Worm (Caenorhabditis elegans) whole organism, L2 larva: ENCODE measurements around the gene pdf-1.

Source experiments
- C34F6.9 ChIP-seq: fragments of 150-350 bp; optimal IDR thresholded peaks from 2 replicates; lab custom pipeline; 2014; ENCODE audit warnings: missing biosample characterization, missing genetic modification characterization
- F13H6.1 ChIP-seq: sonication (generic microtip); optimal IDR thresholded peaks from 2 replicates; lab custom pipeline; 2016; ENCODE audit warnings: missing genetic modification characterization, missing compliant biosample characterization
- R02D3.7 ChIP-seq: fragments of 150-350 bp; optimal IDR thresholded peaks from 2 replicates; lab custom pipeline; 2014; ENCODE audit warnings: missing biosample characterization, missing genetic modification characterization
- ZK546.5 ChIP-seq: sonication (generic microtip); optimal IDR thresholded peaks from 2 replicates; lab custom pipeline; 2017; ENCODE audit warnings: missing biosample characterization, missing genetic modification characterization
- alr-1 ChIP-seq: fragments of 150-350 bp; optimal IDR thresholded peaks from 2 replicates; lab custom pipeline; 2014; ENCODE audit warnings: missing biosample characterization, missing genetic modification characterization
- aly-2 ChIP-seq: fragments of 150-350 bp; optimal IDR thresholded peaks from 2 replicates; lab custom pipeline; 2014; ENCODE audit warnings: missing biosample characterization, missing genetic modification characterization
- ama-1 ChIP-seq: fragments of 150-350 bp; optimal IDR thresholded peaks from 2 replicates; lab custom pipeline; 2018; ENCODE audit warnings: inconsistent platforms
- blmp-1 ChIP-seq: sonication (generic microtip); optimal IDR thresholded peaks from 2 replicates; lab custom pipeline; 2017; ENCODE audit warnings: missing genetic modification characterization, mild to moderate bottlenecking, missing compliant biosample characterization, antibody characterized with exemption, moderate library complexity; ENCODE audit not compliant: insufficient read depth
- ceh-16 ChIP-seq: fragments of 150-350 bp; optimal IDR thresholded peaks from 2 replicates; lab custom pipeline; 2014; ENCODE audit warnings: missing biosample characterization, missing genetic modification characterization
- crh-2 ChIP-seq: sonication (generic microtip); optimal IDR thresholded peaks from 2 replicates; lab custom pipeline; 2017; ENCODE audit warnings: missing biosample characterization, missing genetic modification characterization
- dmd-4 ChIP-seq: sonication (generic microtip); optimal IDR thresholded peaks from 2 replicates; lab custom pipeline; 2017; ENCODE audit warnings: missing biosample characterization, missing genetic modification characterization
- egl-27 ChIP-seq: sonication (generic microtip); optimal IDR thresholded peaks from 3 replicates; lab custom pipeline; 2017; ENCODE audit warnings: missing biosample characterization, missing genetic modification reagents, missing genetic modification characterization
- elt-1 ChIP-seq: fragments of 150-350 bp; optimal IDR thresholded peaks from 2 replicates; lab custom pipeline; 2014; ENCODE audit warnings: missing biosample characterization, missing genetic modification characterization
- elt-3 ChIP-seq: sonication (generic microtip); optimal IDR thresholded peaks from 2 replicates; lab custom pipeline; 2017; ENCODE audit warnings: missing biosample characterization, missing genetic modification characterization
- lin-11 ChIP-seq: fragments of 150-350 bp; sonication (generic microtip); optimal IDR thresholded peaks from 2 replicates; lab custom pipeline; 2014; ENCODE audit warnings: missing biosample characterization, missing genetic modification characterization, inconsistent platforms, mixed read lengths
- lin-13 ChIP-seq: fragments of 150-350 bp; optimal IDR thresholded peaks from 2 replicates; lab custom pipeline; 2014; ENCODE audit warnings: missing biosample characterization, missing genetic modification reagents, missing genetic modification characterization
- lin-39 ChIP-seq: fragments of 150-350 bp; optimal IDR thresholded peaks from 2 replicates; lab custom pipeline; 2014; ENCODE audit warnings: missing biosample characterization, missing genetic modification reagents, missing genetic modification characterization
- lsy-2 ChIP-seq, 2 experiments: fragments of 150-350 bp in 1 of 2; sonication (generic microtip) in 1 of 2; optimal IDR thresholded peaks; 2 replicates each; lab custom pipeline; 2014 to 2017; ENCODE audit warnings: missing biosample characterization in 2 of 2, missing genetic modification characterization in 2 of 2
- nhr-11 ChIP-seq: fragments of 150-350 bp; optimal IDR thresholded peaks from 2 replicates; lab custom pipeline; 2014; ENCODE audit warnings: missing biosample characterization, missing genetic modification characterization
- nhr-12 ChIP-seq: fragments of 150-350 bp; optimal IDR thresholded peaks from 2 replicates; lab custom pipeline; 2014; ENCODE audit warnings: missing biosample characterization, missing genetic modification characterization
- nhr-129 ChIP-seq: fragments of 150-350 bp; optimal IDR thresholded peaks from 2 replicates; lab custom pipeline; 2014; ENCODE audit warnings: missing biosample characterization, missing genetic modification characterization
- nhr-21 ChIP-seq: fragments of 150-350 bp; optimal IDR thresholded peaks from 2 replicates; lab custom pipeline; 2014; ENCODE audit warnings: missing biosample characterization, missing genetic modification characterization
- nhr-237 ChIP-seq: fragments of 150-350 bp; optimal IDR thresholded peaks from 2 replicates; lab custom pipeline; 2014; ENCODE audit warnings: missing biosample characterization, missing genetic modification characterization
- nhr-25 ChIP-seq: fragments of 150-350 bp; sonication (generic microtip); optimal IDR thresholded peaks from 3 replicates; lab custom pipeline; 2014; ENCODE audit warnings: missing biosample characterization, missing genetic modification characterization
- nhr-6 ChIP-seq: fragments of 150-350 bp; optimal IDR thresholded peaks from 2 replicates; lab custom pipeline; 2014; ENCODE audit warnings: missing biosample characterization, missing genetic modification characterization
- nhr-77 ChIP-seq: fragments of 150-350 bp; optimal IDR thresholded peaks from 2 replicates; lab custom pipeline; 2014; ENCODE audit warnings: missing biosample characterization, missing genetic modification characterization
- sem-4 ChIP-seq: fragments of 150-350 bp; optimal IDR thresholded peaks from 2 replicates; lab custom pipeline; 2014; ENCODE audit warnings: missing biosample characterization, missing genetic modification reagents, missing genetic modification characterization
- skn-1 ChIP-seq: sonication (generic microtip); optimal IDR thresholded peaks from 2 replicates; lab custom pipeline; 2017; ENCODE audit warnings: missing biosample characterization, missing genetic modification characterization
- sma-9 ChIP-seq, 2 experiments: fragments of 150-350 bp in 1 of 2; sonication (generic microtip) in 1 of 2; optimal IDR thresholded peaks; 2 replicates each; lab custom pipeline; 2014 to 2016; ENCODE audit warnings: missing genetic modification characterization in 2 of 2, mild to moderate bottlenecking in 1 of 2, missing biosample characterization in 1 of 2, missing compliant biosample characterization in 1 of 2, missing genetic modification reagents in 1 of 2, moderate library complexity in 1 of 2
- snpc-4 ChIP-seq: fragments of 150-350 bp; optimal IDR thresholded peaks from 2 replicates; lab custom pipeline; 2014; ENCODE audit warnings: missing biosample characterization, missing genetic modification characterization
- unc-39 ChIP-seq: fragments of 150-350 bp; optimal IDR thresholded peaks from 2 replicates; lab custom pipeline; 2014; ENCODE audit warnings: missing biosample characterization, missing genetic modification characterization
- unc-55 ChIP-seq: fragments of 150-350 bp; sonication (generic microtip); optimal IDR thresholded peaks from 3 replicates; lab custom pipeline; 2014; ENCODE audit warnings: missing biosample characterization, missing genetic modification reagents, missing genetic modification characterization
- unc-62 ChIP-seq: fragments of 150-350 bp; optimal IDR thresholded peaks from 2 replicates; lab custom pipeline; 2014; ENCODE audit warnings: missing biosample characterization, missing genetic modification reagents, missing genetic modification characterization
- zag-1 ChIP-seq: fragments of 150-350 bp; optimal IDR thresholded peaks from 2 replicates; lab custom pipeline; 2014; ENCODE audit warnings: missing biosample characterization, missing genetic modification characterization
- ztf-1 ChIP-seq: fragments of 200-800 bp; sonication (Bioruptor generic); conservative IDR thresholded peaks from 2 replicates; pipeline ENCODE4 v1.3.6; 2022; ENCODE audit warnings: missing genetic modification characterization, missing compliant biosample characterization
- ztf-11 ChIP-seq: sonication (generic microtip); optimal IDR thresholded peaks from 2 replicates; lab custom pipeline; 2017; ENCODE audit warnings: missing biosample characterization, missing genetic modification characterization
- ztf-4 ChIP-seq: fragments of 150-350 bp; optimal IDR thresholded peaks from 2 replicates; lab custom pipeline; 2014; ENCODE audit warnings: missing biosample characterization, missing genetic modification characterization

The pdf-1 gene

DNA sequence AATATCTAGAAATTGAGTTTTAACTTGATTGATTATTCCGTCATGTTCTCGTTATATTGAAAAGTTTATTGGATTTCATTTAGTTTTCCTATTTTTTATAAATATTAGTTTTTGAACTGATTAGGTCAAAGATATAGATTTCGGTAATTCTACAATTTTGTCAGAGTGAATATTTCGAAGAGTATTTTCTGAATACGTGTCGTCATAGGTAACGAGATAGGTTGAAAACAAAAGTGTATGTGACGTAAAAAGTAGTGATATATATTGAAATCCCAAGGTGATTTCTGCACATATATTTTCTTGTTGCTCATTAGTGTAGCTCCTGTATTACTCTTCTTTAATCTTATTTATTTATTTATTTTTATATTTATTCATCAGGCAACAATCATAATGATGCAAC lies 31.5 kb downstream of the pdf-1 start, which contains the start of gene K04C2.7:
Gene K04C2.7 (plus strand): TSS at position 301 of the 400 bp plus-strand sequence.
- TF ChIP-seq unc-55 (GFP tag; lab: Kevin White, UChicago) (no peak), snpc-4 (no peak), elt-1 (tag; lab: Kevin White, UChicago) (no peak), lsy-2 (tag; optimal IDR thresholded peaks at IDR 0.05; lab: Kevin White, UChicago) (peak in 1 of 2 experiments; percentile 4), nhr-237 (tag; lab: Kevin White, UChicago) (no peak), zag-1 (no peak), sma-9 (GFP tag; optimal IDR thresholded peaks at IDR 0.05; lab: Kevin White, UChicago) (no peak), sma-9 (tag; optimal IDR thresholded peaks at IDR 0.05; lab: Kevin White, UChicago) (no peak), ama-1 (no peak), nhr-21 (tag; lab: Kevin White, UChicago) (peak; percentile 5), lin-11 (tag; lab: Kevin White, UChicago) (no peak)

DNA sequence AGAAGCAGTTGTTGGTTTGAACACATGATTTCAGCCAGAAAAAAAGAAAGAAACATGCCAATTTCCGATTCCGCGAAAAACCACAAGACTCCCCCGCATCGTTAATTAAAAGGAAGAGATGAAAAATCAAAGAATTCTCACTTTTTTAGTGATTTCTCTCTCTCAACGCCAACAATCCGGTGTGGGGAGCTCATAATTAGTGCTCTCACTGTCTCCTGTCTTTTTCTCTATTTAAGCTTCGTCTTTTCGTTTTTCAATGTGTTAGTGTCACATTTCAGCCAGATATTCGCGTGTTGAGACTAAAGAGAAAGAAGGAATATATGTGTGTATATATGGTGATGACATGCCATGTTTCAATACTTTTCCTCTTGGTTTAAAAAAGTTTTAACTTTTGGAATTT lies 38.6 kb downstream of the pdf-1 start:
- TF ChIP-seq sem-4 (tag; lab: Kevin White, UChicago) = no peak
- no peak for TF ChIP-seq nhr-11 (tag; lab: Kevin White, UChicago)
- no peak for TF ChIP-seq ztf-11 (tag; lab: Kevin White, UChicago)
- TF ChIP-seq nhr-21 (tag; lab: Kevin White, UChicago) = no peak
- TF ChIP-seq egl-27 (tag; lab: Kevin White, UChicago) = no peak
- no peak for TF ChIP-seq nhr-25
- TF ChIP-seq unc-39 (tag; lab: Kevin White, UChicago) = no peak
- TF ChIP-seq ceh-16 (tag; lab: Kevin White, UChicago) = no peak
- no peak for TF ChIP-seq blmp-1 (tag; lab: Kevin White, UChicago)
- no peak for TF ChIP-seq ZK546.5
- no peak for TF ChIP-seq R02D3.7
- no peak for TF ChIP-seq zag-1
- TF ChIP-seq dmd-4 = no peak
- TF ChIP-seq nhr-237 (tag; lab: Kevin White, UChicago) = no peak
- no peak for TF ChIP-seq alr-1 (tag; lab: Kevin White, UChicago)
- TF ChIP-seq aly-2 = no peak
- no peak for TF ChIP-seq lin-39 (tag; lab: Kevin White, UChicago)
- no peak for TF ChIP-seq ztf-1 (GFP tag; lab: Robert Waterston, UW)
- TF ChIP-seq nhr-129 (tag; lab: Kevin White, UChicago) = peak; percentile 36
- TF ChIP-seq crh-2 (tag; lab: Kevin White, UChicago) = no peak
- peak; percentile 24 for TF ChIP-seq ztf-4 (tag; lab: Kevin White, UChicago)
- TF ChIP-seq C34F6.9 (tag; lab: Kevin White, UChicago) = no peak
- no peak for TF ChIP-seq unc-62 (GFP tag; lab: Kevin White, UChicago)
- TF ChIP-seq lsy-2 (tag; optimal IDR thresholded peaks at IDR 0.05; lab: Kevin White, UChicago) = peak in 1 of 2 experiments; percentile 59
- TF ChIP-seq nhr-12 = no peak
- peak; percentile 2 for TF ChIP-seq nhr-6 (tag; lab: Kevin White, UChicago)
- TF ChIP-seq sma-9 (GFP tag; optimal IDR thresholded peaks at IDR 0.05; lab: Kevin White, UChicago) = peak; percentile 47
- TF ChIP-seq sma-9 (tag; optimal IDR thresholded peaks at IDR 0.05; lab: Kevin White, UChicago) = no peak
- TF ChIP-seq elt-3 = no peak
- TF ChIP-seq lin-13 (GFP tag; lab: Kevin White, UChicago) = peak; percentile 68
- no peak for TF ChIP-seq skn-1
- peak; percentile 23 for TF ChIP-seq ama-1
- TF ChIP-seq F13H6.1 = peak; percentile 38

DNA sequence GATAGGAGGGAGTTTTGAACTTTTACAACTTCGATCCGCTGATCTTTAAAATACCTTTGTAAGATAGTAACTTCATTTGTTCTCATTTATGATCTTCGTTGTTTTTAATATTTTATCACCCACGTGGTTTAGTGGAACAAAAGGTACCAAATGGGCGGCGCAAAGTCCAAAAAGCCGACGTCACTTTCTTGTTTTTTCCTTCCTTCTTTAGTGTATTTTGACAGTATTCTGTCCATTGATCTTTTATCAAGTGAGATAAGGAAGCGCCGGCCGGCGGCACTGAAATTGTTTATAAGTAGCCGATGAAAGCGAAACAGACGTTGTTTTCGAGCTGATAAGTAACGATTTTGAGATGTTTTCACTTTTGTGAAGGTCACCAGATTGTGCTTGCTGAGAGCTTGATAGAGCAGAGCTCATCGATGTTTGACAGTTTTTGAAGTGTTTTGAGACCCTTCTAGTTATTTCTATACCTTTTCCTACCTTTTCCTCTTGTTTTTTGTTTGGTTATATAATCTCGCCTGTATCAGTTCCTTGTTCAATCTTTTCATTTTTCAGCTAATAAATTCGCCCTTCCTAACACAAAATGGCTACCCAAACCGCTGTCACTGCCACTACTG lies 39.6 kb downstream of the pdf-1 start, which contains the start of gene K04C2.3:
Gene K04C2.3 (plus strand): TSS at position 556 of the 617 bp plus-strand sequence.
- peak in 1 of 2 experiments; percentile 10 for TF ChIP-seq lsy-2 (tag; optimal IDR thresholded peaks at IDR 0.05; lab: Kevin White, UChicago)
- peak; percentile 46 for TF ChIP-seq blmp-1 (tag; lab: Kevin White, UChicago)
- no peak for TF ChIP-seq skn-1
- TF ChIP-seq crh-2 (tag; lab: Kevin White, UChicago) = peak; percentile 29
- TF ChIP-seq nhr-77 = no peak
- peak; percentile 11 for TF ChIP-seq nhr-21 (tag; lab: Kevin White, UChicago)
- TF ChIP-seq ceh-16 (tag; lab: Kevin White, UChicago) = no peak
- TF ChIP-seq sma-9 (GFP tag; optimal IDR thresholded peaks at IDR 0.05; lab: Kevin White, UChicago) = peak; percentile 70
- TF ChIP-seq sma-9 (tag; optimal IDR thresholded peaks at IDR 0.05; lab: Kevin White, UChicago) = no peak
- no peak for TF ChIP-seq zag-1
- TF ChIP-seq nhr-25 = peak; percentile 7
